Fruit fly (Drosophila melanogaster) whole organism, pupa: ENCODE results near the gene 140up.

ENCODE experiments used
- CG10348 ChIP-seq: fragments of 200-800 bp; sonication (Bioruptor generic); IDR thresholded peaks from 2 replicates; pipeline ENCODE4 v1.3.6; 2022; ENCODE audit warnings: missing biosample characterization, missing genetic modification characterization
- CG12605 ChIP-seq: fragments of 200-800 bp; sonication (Bioruptor generic); IDR thresholded peaks from 2 replicates; pipeline ENCODE4 v1.3.6; 2022; ENCODE audit warnings: missing biosample characterization, missing genetic modification characterization
- CG13204 ChIP-seq: fragments of 200-800 bp; sonication (Bioruptor generic); optimal IDR thresholded peaks from 2 replicates; lab custom pipeline; 2018; ENCODE audit warnings: missing biosample characterization, mild to moderate bottlenecking, missing genetic modification characterization, moderate library complexity
- CG14655 ChIP-seq: fragments of 200-800 bp; sonication (Bioruptor generic); optimal IDR thresholded peaks from 3 replicates; lab custom pipeline; 2017; ENCODE audit warnings: mild to moderate bottlenecking, missing biosample characterization, missing genetic modification reagents, missing genetic modification characterization
- CG15710 ChIP-seq: fragments of 200-800 bp; sonication (Bioruptor generic); optimal IDR thresholded peaks from 2 replicates; lab custom pipeline; 2018; ENCODE audit warnings: missing biosample characterization, mild to moderate bottlenecking, missing genetic modification characterization, moderate library complexity
- CG17806 ChIP-seq: fragments of 200-800 bp; sonication (Bioruptor generic); optimal IDR thresholded peaks from 2 replicates; lab custom pipeline; 2018; ENCODE audit warnings: missing biosample characterization, mild to moderate bottlenecking, missing genetic modification characterization, moderate library complexity
- CG32121 ChIP-seq: fragments of 200-800 bp; sonication (Bioruptor generic); IDR thresholded peaks from 2 replicates; pipeline ENCODE4 v1.3.6; 2022; ENCODE audit warnings: missing biosample characterization, missing genetic modification characterization
- CG34367 ChIP-seq: fragments of 200-800 bp; sonication (Bioruptor generic); optimal IDR thresholded peaks from 2 replicates; lab custom pipeline; 2018; ENCODE audit warnings: missing biosample characterization, mild to moderate bottlenecking, missing genetic modification characterization
- CG4496 ChIP-seq: fragments of 200-800 bp; sonication (Bioruptor generic); IDR thresholded peaks from 3 replicates; pipeline ENCODE4 v1.3.6; 2022; ENCODE audit warnings: missing biosample characterization, missing genetic modification characterization
- CG8159 ChIP-seq: fragments of 200-800 bp; sonication (Bioruptor generic); optimal IDR thresholded peaks from 3 replicates; lab custom pipeline; 2018; ENCODE audit warnings: missing biosample characterization, mild to moderate bottlenecking, missing genetic modification characterization, moderate library complexity
- CG8301 ChIP-seq: fragments of 200-800 bp; sonication (Bioruptor generic); optimal IDR thresholded peaks from 2 replicates; lab custom pipeline; 2018; ENCODE audit warnings: missing biosample characterization, mild to moderate bottlenecking, missing genetic modification characterization
- CG9948 ChIP-seq: fragments of 200-800 bp; sonication (Bioruptor generic); optimal IDR thresholded peaks from 2 replicates; lab custom pipeline; 2018; ENCODE audit warnings: missing biosample characterization, mild to moderate bottlenecking, missing genetic modification characterization, moderate library complexity
- D1 ChIP-seq: fragments of 200-800 bp; sonication (Bioruptor generic); optimal IDR thresholded peaks from 2 replicates; lab custom pipeline; 2018; ENCODE audit warnings: missing biosample characterization, mild to moderate bottlenecking, missing genetic modification characterization, moderate library complexity
- EcR ChIP-seq: fragments of 200-800 bp; sonication (Bioruptor generic); optimal IDR thresholded peaks from 3 replicates; lab custom pipeline; 2019; ENCODE audit warnings: missing biosample characterization, missing genetic modification characterization, mild to moderate bottlenecking, moderate library complexity, missing genetic modification reagents
- Ets98B ChIP-seq: fragments of 200-800 bp; sonication (Bioruptor generic); IDR thresholded peaks from 2 replicates; pipeline ENCODE4 v1.3.6; 2022; ENCODE audit warnings: missing biosample characterization, missing genetic modification characterization
- Pif1A ChIP-seq: fragments of 200-800 bp; sonication (Bioruptor generic); optimal IDR thresholded peaks from 3 replicates; lab custom pipeline; 2016; ENCODE audit warnings: missing biosample characterization, missing genetic modification characterization
- Pif1B ChIP-seq: fragments of 200-800 bp; sonication (Bioruptor generic); optimal IDR thresholded peaks from 3 replicates; lab custom pipeline; 2016; ENCODE audit warnings: missing biosample characterization, missing genetic modification characterization
- Snoo ChIP-seq: fragments of 200-800 bp; sonication (Bioruptor generic); optimal IDR thresholded peaks from 3 replicates; lab custom pipeline; 2017; ENCODE audit warnings: missing biosample characterization, mild to moderate bottlenecking, missing genetic modification characterization, inconsistent platforms
- fd96Ca ChIP-seq: fragments of 200-800 bp; sonication (Bioruptor generic); IDR thresholded peaks from 3 replicates; pipeline ENCODE4 v1.3.6; 2022; ENCODE audit warnings: missing biosample characterization, missing genetic modification characterization
- gl ChIP-seq: fragments of 200-800 bp; sonication (Bioruptor generic); optimal IDR thresholded peaks from 2 replicates; lab custom pipeline; 2018; ENCODE audit warnings: missing biosample characterization, mild to moderate bottlenecking, missing genetic modification characterization
- rn ChIP-seq: fragments of 200-800 bp; sonication (Bioruptor generic); IDR thresholded peaks from 2 replicates; pipeline ENCODE4 v1.3.6; 2022; ENCODE audit warnings: missing biosample characterization, missing genetic modification characterization

140up gene

DNA sequence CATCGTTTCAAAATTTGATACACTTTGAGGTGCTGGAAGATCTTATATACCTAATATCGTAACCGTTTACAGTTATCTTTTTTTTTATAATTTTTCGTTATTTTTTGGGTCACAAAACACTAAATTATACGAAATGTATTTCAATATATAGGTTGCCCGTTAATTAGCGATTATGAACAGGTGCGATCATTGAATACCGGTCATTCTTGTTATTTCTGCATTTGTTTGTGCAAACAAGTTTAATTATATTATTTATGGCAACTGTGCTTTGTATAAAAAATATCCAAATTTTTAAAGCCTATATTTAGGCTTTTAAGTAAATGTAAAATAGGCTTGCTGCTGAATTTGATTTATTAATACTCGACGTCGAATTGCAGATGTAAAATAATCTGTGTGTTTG is 27.2 kb upstream of the 140up start, which contains the start of gene CG42500:
CG42500 (minus strand) TSS at position 101 of the 400 bp plus-strand sequence.
- TF ChIP-seq CG17806 (tag; lab: Kevin White, UChicago), result no peak
- no peak for TF ChIP-seq Ets98B (GFP tag; lab: Robert Waterston, UW)
- TF ChIP-seq CG10348 (GFP tag; lab: Robert Waterston, UW), result no peak
- no peak for TF ChIP-seq rn (GFP tag; lab: Robert Waterston, UW)
- TF ChIP-seq CG32121 (GFP tag; lab: Robert Waterston, UW), result no peak
- TF ChIP-seq Snoo (tag; lab: Kevin White, UChicago), result no peak
- no peak for TF ChIP-seq EcR
- TF ChIP-seq CG14655, result no peak
- no peak for TF ChIP-seq CG8159 (tag; lab: Kevin White, UChicago)
- TF ChIP-seq CG15710 (tag; lab: Kevin White, UChicago), result no peak
- TF ChIP-seq CG8301 (tag; lab: Kevin White, UChicago), result no peak
- no peak for TF ChIP-seq gl (tag; lab: Kevin White, UChicago)
- no peak for TF ChIP-seq Pif1A (GFP tag; lab: Kevin White, UChicago)
- TF ChIP-seq CG13204 (GFP tag; lab: Kevin White, UChicago), result no peak
- no peak for TF ChIP-seq CG12605 (GFP tag; lab: Robert Waterston, UW)
- TF ChIP-seq D1 (tag; lab: Kevin White, UChicago), result no peak

DNA sequence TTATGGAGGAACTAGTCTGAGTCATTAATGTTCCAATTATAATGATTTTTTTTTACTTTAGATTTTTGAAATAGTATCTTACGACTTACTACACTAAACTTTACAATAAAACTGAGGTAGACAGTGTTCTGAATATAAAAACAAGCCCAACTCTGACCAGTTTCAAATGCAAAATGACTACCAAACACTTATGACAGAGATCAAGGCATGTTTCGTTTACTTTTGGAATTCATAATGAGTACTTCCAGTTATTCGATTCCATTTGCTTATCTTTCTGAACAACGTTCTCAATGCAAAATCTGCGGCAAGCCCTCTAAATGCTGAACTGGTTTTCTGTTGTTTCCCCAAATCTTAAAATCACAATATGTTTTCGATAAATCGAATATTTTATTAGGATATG is 26.5 kb upstream of the 140up start, which contains the start of gene CG14355:
CG14355 (minus strand) TSS at position 101 of the 400 bp plus-strand sequence.
- TF ChIP-seq CG34367, result no peak
- no peak for TF ChIP-seq CG17806 (tag; lab: Kevin White, UChicago)
- TF ChIP-seq rn (GFP tag; lab: Robert Waterston, UW), result no peak
- no peak for TF ChIP-seq Pif1B (GFP tag; lab: Kevin White, UChicago)
- TF ChIP-seq CG9948 (tag; lab: Kevin White, UChicago), result no peak
- no peak for TF ChIP-seq CG15710 (tag; lab: Kevin White, UChicago)
- TF ChIP-seq Pif1A (GFP tag; lab: Kevin White, UChicago), result no peak
- no peak for TF ChIP-seq D1 (tag; lab: Kevin White, UChicago)
- TF ChIP-seq CG4496 (GFP tag; lab: Robert Waterston, UW), result no peak
- no peak for TF ChIP-seq fd96Ca (GFP tag; lab: Robert Waterston, UW)
- TF ChIP-seq Snoo (tag; lab: Kevin White, UChicago), result no peak
- TF ChIP-seq CG32121 (GFP tag; lab: Robert Waterston, UW), result no peak
- no peak for TF ChIP-seq CG8301 (tag; lab: Kevin White, UChicago)

DNA sequence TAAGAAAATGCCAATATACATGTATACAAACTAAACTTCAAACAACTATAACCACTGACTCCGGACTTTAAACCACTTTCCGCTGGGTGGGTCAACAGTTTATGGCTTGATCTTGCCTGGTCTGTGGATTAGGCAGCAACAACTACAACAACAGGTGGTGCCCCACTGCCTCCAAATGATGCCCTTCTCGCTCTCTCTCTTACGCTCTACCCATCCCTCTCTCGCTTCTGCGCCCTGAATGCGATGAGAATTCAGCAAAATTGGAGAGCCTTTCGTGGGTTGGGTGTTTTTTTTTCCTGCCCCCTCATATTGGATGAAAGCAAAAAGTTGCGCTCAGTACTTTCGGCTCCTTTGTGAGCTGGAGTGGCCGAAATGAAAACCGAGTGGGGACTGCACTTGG is 15.6 kb upstream of the 140up start:
- TF ChIP-seq CG32121 (GFP tag; lab: Robert Waterston, UW) (no peak), CG12605 (GFP tag; lab: Robert Waterston, UW) (peak; percentile 52; the same call in 1 of the 2 replicates)
- TF ChIP-seq, all 21 proteins: peak for 1

DNA sequence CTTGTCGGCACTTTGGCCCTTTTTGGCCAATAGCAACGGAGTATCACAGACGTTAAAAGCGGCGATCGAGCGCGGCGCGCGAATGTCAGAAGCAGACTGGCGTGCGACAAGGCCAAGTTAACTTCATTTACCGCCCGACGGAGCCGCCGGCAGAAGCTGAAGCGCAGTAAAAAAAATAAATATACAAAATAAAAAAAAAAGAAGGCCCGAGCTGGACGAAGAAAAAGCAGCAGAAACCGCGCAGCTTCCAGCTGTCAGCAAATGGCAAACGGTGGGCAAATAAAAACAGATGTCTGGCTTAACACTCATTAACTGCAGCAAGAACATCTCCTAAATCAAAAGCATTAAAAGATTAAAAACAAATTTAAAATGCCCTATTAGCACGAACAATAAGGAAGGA is 6.6 kb upstream of the 140up start, which contains the start of gene CG14356:
CG14356 (minus strand) TSS at position 101 of the 400 bp plus-strand sequence.
- TF ChIP-seq CG10348 (GFP tag; lab: Robert Waterston, UW) (no peak), fd96Ca (GFP tag; lab: Robert Waterston, UW) (no peak), CG8159 (tag; lab: Kevin White, UChicago) (no peak), rn (GFP tag; lab: Robert Waterston, UW) (no peak), EcR (no peak), Ets98B (GFP tag; lab: Robert Waterston, UW) (no peak), D1 (tag; lab: Kevin White, UChicago) (no peak), CG15710 (tag; lab: Kevin White, UChicago) (no peak), CG8301 (tag; lab: Kevin White, UChicago) (no peak), CG34367 (no peak), CG17806 (tag; lab: Kevin White, UChicago) (no peak), CG32121 (GFP tag; lab: Robert Waterston, UW) (no peak), gl (tag; lab: Kevin White, UChicago) (no peak), CG4496 (GFP tag; lab: Robert Waterston, UW) (no peak), CG9948 (tag; lab: Kevin White, UChicago) (no peak), Snoo (tag; lab: Kevin White, UChicago) (no peak)

DNA sequence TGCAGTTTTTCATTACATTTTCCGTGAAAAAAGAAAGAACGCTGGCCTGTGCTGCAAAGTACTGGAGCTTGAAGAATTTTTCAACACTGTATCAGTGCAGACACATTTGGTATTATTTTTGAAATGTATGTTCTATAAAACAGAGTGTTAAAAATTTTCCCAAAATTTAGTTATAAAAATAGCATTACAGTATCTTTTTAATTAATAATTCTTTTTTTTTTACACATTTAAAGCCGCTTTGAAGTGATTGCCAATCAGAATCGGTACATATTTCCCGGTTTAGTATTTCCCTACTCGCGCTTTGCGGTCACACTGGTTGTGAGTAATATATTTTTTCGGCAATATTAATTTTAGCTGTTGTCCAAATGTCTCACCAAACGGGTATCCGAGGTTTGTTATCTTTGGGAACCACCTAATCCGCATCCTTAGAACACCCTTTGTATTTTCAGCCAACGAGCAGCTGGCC is 3.0 kb downstream of the 140up start, which contains the start of the genes Abi and twf:
Abi (minus strand) TSS at position 74 of the 466 bp plus-strand sequence.
twf (plus strand) TSS at position 308 of the 466 bp plus-strand sequence.
- no peak for TF ChIP-seq EcR
- no peak for TF ChIP-seq D1 (tag; lab: Kevin White, UChicago)
- peak; percentile 47 for TF ChIP-seq CG15710 (tag; lab: Kevin White, UChicago)
- TF ChIP-seq CG13204 (GFP tag; lab: Kevin White, UChicago), result no peak
- TF ChIP-seq CG8301 (tag; lab: Kevin White, UChicago), result no peak
- no peak for TF ChIP-seq CG10348 (GFP tag; lab: Robert Waterston, UW)
- TF ChIP-seq CG32121 (GFP tag; lab: Robert Waterston, UW), result peak; percentile 30; the same call in 1 of the 2 replicates
- no peak for TF ChIP-seq rn (GFP tag; lab: Robert Waterston, UW)
- TF ChIP-seq CG4496 (GFP tag; lab: Robert Waterston, UW), result peak; percentile 31; the same call in 1 of the 3 replicates
- TF ChIP-seq fd96Ca (GFP tag; lab: Robert Waterston, UW), result no peak
- TF ChIP-seq CG17806 (tag; lab: Kevin White, UChicago), result peak; percentile 44
- no peak for TF ChIP-seq Pif1A (GFP tag; lab: Kevin White, UChicago)
- TF ChIP-seq Snoo (tag; lab: Kevin White, UChicago), result no peak
- no peak for TF ChIP-seq CG14655
- peak; percentile 35 for TF ChIP-seq CG9948 (tag; lab: Kevin White, UChicago)
- TF ChIP-seq CG12605 (GFP tag; lab: Robert Waterston, UW), result no peak
- TF ChIP-seq gl (tag; lab: Kevin White, UChicago), result no peak
- peak; percentile 45 for TF ChIP-seq CG8159 (tag; lab: Kevin White, UChicago)
- TF ChIP-seq Pif1B (GFP tag; lab: Kevin White, UChicago), result no peak
- TF ChIP-seq CG34367, result peak; percentile 29
- TF ChIP-seq Ets98B (GFP tag; lab: Robert Waterston, UW), result peak; percentile 35; the same call in 1 of the 2 replicates
